Fruit fly (Drosophila melanogaster): ENCODE results near the gene Arglu1.

- TF ChIP-seq pan (optimal IDR thresholded peaks at IDR 0.05) (no peak), usp (GFP tag; optimal IDR thresholded peaks at IDR 0.05) (no peak)
These were observed 44.8 kb downstream of the Arglu1 start, which contains the start of gene mtDNA-helicase for dm6 chr2L:9893183-9893582.
